Fruit fly (Drosophila melanogaster) whole organism, embryonic: ENCODE data around the gene eIF4E6.
A peak's percentile ranks its signal among the peaks of the same experiment; 100 is the strongest.

ENCODE experiments used
- Adf1 ChIP-seq: fragments of 200-800 bp; sonication (Bioruptor generic); IDR thresholded peaks from 2 replicates; pipeline ENCODE4 v1.3.6; 2022; ENCODE audit warnings: missing biosample characterization, missing genetic modification characterization
- B-H1 ChIP-seq: fragments of 200-800 bp; sonication (Bioruptor generic); IDR thresholded peaks from 3 replicates; pipeline ENCODE4 v1.3.6; 2022; ENCODE audit warnings: missing biosample characterization, missing genetic modification characterization
- CG12744 ChIP-seq: fragments of 200-800 bp; sonication (Bioruptor generic); optimal IDR thresholded peaks from 2 replicates; lab custom pipeline; 2016; ENCODE audit warnings: missing biosample characterization, missing genetic modification characterization
- CG1603 ChIP-seq: fragments of 200-800 bp; sonication (Bioruptor generic); optimal IDR thresholded peaks from 2 replicates; lab custom pipeline; 2019; ENCODE audit warnings: missing biosample characterization, mild to moderate bottlenecking, missing genetic modification characterization, moderate library complexity
- CG1792 ChIP-seq: fragments of 200-800 bp; sonication (Bioruptor generic); optimal IDR thresholded peaks from 2 replicates; lab custom pipeline; 2016; ENCODE audit warnings: missing biosample characterization, missing genetic modification characterization
- CG18764 ChIP-seq: fragments of 200-800 bp; sonication (Bioruptor generic); optimal IDR thresholded peaks from 3 replicates; lab custom pipeline; 2016; ENCODE audit warnings: missing biosample characterization, missing genetic modification characterization
- CG31224 ChIP-seq: fragments of 200-800 bp; sonication (Bioruptor generic); IDR thresholded peaks from 2 replicates; pipeline ENCODE4 v1.3.6; 2022; ENCODE audit warnings: missing biosample characterization, missing genetic modification characterization
- CG4282 ChIP-seq: fragments of 200-800 bp; sonication (Bioruptor generic); optimal IDR thresholded peaks from 2 replicates; lab custom pipeline; 2016; ENCODE audit warnings: missing biosample characterization, missing genetic modification characterization
- CG5245 ChIP-seq: fragments of 200-800 bp; sonication (Bioruptor generic); optimal IDR thresholded peaks from 3 replicates; lab custom pipeline; 2016; ENCODE audit warnings: missing biosample characterization, missing genetic modification characterization
- CG6654 ChIP-seq: fragments of 200-800 bp; sonication (Bioruptor generic); optimal IDR thresholded peaks from 2 replicates; lab custom pipeline; 2017; ENCODE audit warnings: missing biosample characterization, mild to moderate bottlenecking, missing genetic modification characterization
- CG6683 ChIP-seq: fragments of 200-800 bp; sonication (Bioruptor generic); optimal IDR thresholded peaks from 2 replicates; lab custom pipeline; 2017; ENCODE audit warnings: missing biosample characterization, mild to moderate bottlenecking, missing genetic modification characterization, missing genetic modification reagents
- CG7271 ChIP-seq: fragments of 200-800 bp; sonication (Bioruptor generic); optimal IDR thresholded peaks from 2 replicates; lab custom pipeline; 2018; ENCODE audit warnings: missing biosample characterization, mild to moderate bottlenecking, missing genetic modification characterization, moderate library complexity
- CG9797 ChIP-seq: fragments of 200-800 bp; sonication (Bioruptor generic); optimal IDR thresholded peaks from 3 replicates; lab custom pipeline; 2018; ENCODE audit warnings: missing biosample characterization, mild to moderate bottlenecking, missing genetic modification characterization
- CG9876 ChIP-seq: fragments of 200-800 bp; sonication (Bioruptor generic); optimal IDR thresholded peaks from 2 replicates; lab custom pipeline; 2016; ENCODE audit warnings: missing biosample characterization, missing genetic modification characterization
- CG9932 ChIP-seq: fragments of 200-800 bp; sonication (Bioruptor generic); IDR thresholded peaks from 2 replicates; pipeline ENCODE4 v1.3.6; 2022; ENCODE audit warnings: missing biosample characterization, missing genetic modification characterization
- D19B ChIP-seq: fragments of 200-800 bp; sonication (Bioruptor generic); optimal IDR thresholded peaks from 2 replicates; lab custom pipeline; 2017; ENCODE audit warnings: missing biosample characterization, mild to moderate bottlenecking, missing genetic modification characterization
- Doc2 ChIP-seq: fragments of 200-800 bp; sonication (Bioruptor generic); IDR thresholded peaks from 2 replicates; pipeline ENCODE4 v1.3.6; 2022; ENCODE audit warnings: missing biosample characterization, missing genetic modification characterization
- Ets65A ChIP-seq: fragments of 200-800 bp; sonication (Bioruptor generic); peaks from one replicate; lab custom pipeline; 2016; ENCODE audit warnings: missing biosample characterization, missing genetic modification characterization
- HLH3B ChIP-seq: fragments of 200-800 bp; sonication (Bioruptor generic); IDR thresholded peaks from 2 replicates; pipeline ENCODE4 v1.3.6; 2022; ENCODE audit warnings: missing biosample characterization, missing genetic modification characterization
- HLH4C ChIP-seq: fragments of 200-800 bp; sonication (Bioruptor generic); IDR thresholded peaks from 3 replicates; pipeline ENCODE4 v1.3.6; 2022; ENCODE audit warnings: missing biosample characterization, missing genetic modification characterization; ENCODE audit not compliant: partially characterized antibody
- Hmr ChIP-seq: fragments of 200-800 bp; sonication (Bioruptor generic); optimal IDR thresholded peaks from 3 replicates; lab custom pipeline; 2017; ENCODE audit warnings: mild to moderate bottlenecking, missing biosample characterization, missing genetic modification reagents, missing genetic modification characterization
- Hsf ChIP-seq: fragments of 200-800 bp; sonication (Bioruptor generic); optimal IDR thresholded peaks from 3 replicates; lab custom pipeline; 2016; ENCODE audit warnings: missing biosample characterization, missing genetic modification characterization
- MESR4 ChIP-seq: fragments of 200-800 bp; sonication (Bioruptor generic); optimal IDR thresholded peaks from 2 replicates; lab custom pipeline; 2018; ENCODE audit warnings: missing biosample characterization, mild to moderate bottlenecking, missing genetic modification characterization, moderate library complexity
- Med ChIP-seq: fragments of 200-800 bp; sonication (Bioruptor generic); peaks from one replicate; lab custom pipeline; 2016; ENCODE audit warnings: missing biosample characterization, missing genetic modification characterization, mild to moderate bottlenecking, inconsistent platforms, moderate library complexity
- NC2β ChIP-seq: fragments of 200-800 bp; sonication (Bioruptor generic); optimal IDR thresholded peaks from 2 replicates; lab custom pipeline; 2016; ENCODE audit warnings: missing biosample characterization, missing genetic modification characterization
- Sin3A ChIP-seq: fragments of >200 bp; optimal IDR thresholded peaks from 2 replicates; lab custom pipeline; 2018
- Taf1 ChIP-seq: fragments of 200-800 bp; sonication (Bioruptor generic); IDR thresholded peaks from 2 replicates; pipeline ENCODE4 v1.3.6; 2022; ENCODE audit warnings: missing biosample characterization, missing genetic modification characterization
- YL-1 ChIP-seq: fragments of 200-800 bp; sonication (Bioruptor generic); optimal IDR thresholded peaks from 3 replicates; lab custom pipeline; 2017; ENCODE audit warnings: missing biosample characterization, mild to moderate bottlenecking, missing genetic modification characterization
- aop ChIP-seq: fragments of 200-800 bp; sonication (Bioruptor generic); IDR thresholded peaks from 2 replicates; pipeline ENCODE4 v1.3.6; 2022; ENCODE audit warnings: missing biosample characterization, missing genetic modification characterization
- bcd ChIP-seq: fragments of 200-800 bp; sonication (Bioruptor generic); optimal IDR thresholded peaks from 2 replicates; lab custom pipeline; 2017; ENCODE audit warnings: missing biosample characterization, mild to moderate bottlenecking, missing genetic modification characterization
- bowl ChIP-seq: fragments of 200-800 bp; sonication (Bioruptor generic); IDR thresholded peaks from 2 replicates; pipeline ENCODE4 v1.3.6; 2022; ENCODE audit warnings: missing biosample characterization, missing genetic modification characterization
- chn ChIP-seq: fragments of 200-800 bp; sonication (Bioruptor generic); optimal IDR thresholded peaks from 2 replicates; lab custom pipeline; 2016; ENCODE audit warnings: missing biosample characterization, missing genetic modification characterization
- corto ChIP-seq: fragments of 200-800 bp; sonication (Bioruptor generic); optimal IDR thresholded peaks from 2 replicates; lab custom pipeline; 2016; ENCODE audit warnings: missing biosample characterization, mild to moderate bottlenecking, missing genetic modification characterization, moderate library complexity
- dpn ChIP-seq, 2 experiments: fragments of 200-800 bp; sonication (Bioruptor generic); optimal IDR thresholded peaks; 3 replicates each; lab custom pipeline; 2016; ENCODE audit warnings: missing biosample characterization in 2 of 2, missing genetic modification characterization in 2 of 2
- emc ChIP-seq: fragments of 200-800 bp; sonication (Bioruptor generic); optimal IDR thresholded peaks from 2 replicates; lab custom pipeline; 2016; ENCODE audit warnings: missing biosample characterization, missing genetic modification characterization
- ems ChIP-seq: fragments of 200-800 bp; sonication (Bioruptor generic); optimal IDR thresholded peaks from 3 replicates; lab custom pipeline; 2016; ENCODE audit warnings: missing biosample characterization, missing genetic modification characterization
- eve ChIP-seq, 2 experiments: fragments of >200 bp; optimal IDR thresholded peaks; 2 replicates each; lab custom pipeline; 2017; ENCODE audit warnings: missing biosample characterization in 2 of 2, missing genetic modification characterization in 2 of 2
- gem ChIP-seq: fragments of 200-800 bp; sonication (Bioruptor generic); optimal IDR thresholded peaks from 2 replicates; lab custom pipeline; 2019; ENCODE audit warnings: missing biosample characterization, mild to moderate bottlenecking, missing genetic modification characterization, moderate library complexity
- hb ChIP-seq: fragments of 200-800 bp; sonication (Bioruptor generic); IDR thresholded peaks from 3 replicates; pipeline ENCODE4 v1.3.6; 2022; ENCODE audit warnings: missing biosample characterization, missing genetic modification characterization; ENCODE audit not compliant: partially characterized antibody
- kni ChIP-seq: fragments of 200-800 bp; sonication (Bioruptor generic); optimal IDR thresholded peaks from 3 replicates; lab custom pipeline; 2017; ENCODE audit warnings: mild to moderate bottlenecking, missing biosample characterization, missing genetic modification reagents, missing genetic modification characterization
- p53 ChIP-seq: fragments of 200-800 bp; sonication (Bioruptor generic); optimal IDR thresholded peaks from 2 replicates; lab custom pipeline; 2016; ENCODE audit warnings: missing biosample characterization, missing genetic modification characterization
- pros ChIP-seq: fragments of 200-800 bp; sonication (Bioruptor generic); optimal IDR thresholded peaks from 3 replicates; lab custom pipeline; 2019; ENCODE audit warnings: missing biosample characterization, mild to moderate bottlenecking, missing genetic modification characterization, moderate library complexity
- psq ChIP-seq: fragments of 200-800 bp; sonication (Bioruptor generic); optimal IDR thresholded peaks from 2 replicates; lab custom pipeline; 2017; ENCODE audit warnings: missing biosample characterization, missing genetic modification characterization
- schlank ChIP-seq: fragments of 200-800 bp; sonication (Bioruptor generic); optimal IDR thresholded peaks from 2 replicates; lab custom pipeline; 2018; ENCODE audit warnings: missing biosample characterization, mild to moderate bottlenecking, missing genetic modification characterization
- sqz ChIP-seq: fragments of 200-800 bp; sonication (Bioruptor generic); optimal IDR thresholded peaks from 3 replicates; lab custom pipeline; 2018; ENCODE audit warnings: missing biosample characterization, mild to moderate bottlenecking, missing genetic modification characterization
- tap ChIP-seq: fragments of 200-800 bp; optimal IDR thresholded peaks from 3 replicates; lab custom pipeline; 2019; ENCODE audit warnings: missing biosample characterization, mild to moderate bottlenecking, missing genetic modification characterization, moderate library complexity
- tgo ChIP-seq: fragments of 200-800 bp; sonication (Bioruptor generic); IDR thresholded peaks from 3 replicates; pipeline ENCODE4 v1.3.6; 2022; ENCODE audit warnings: missing biosample characterization, missing genetic modification characterization
- trh ChIP-seq: fragments of 200-800 bp; sonication (Bioruptor generic); optimal IDR thresholded peaks from 2 replicates; lab custom pipeline; 2016; ENCODE audit warnings: missing biosample characterization, missing genetic modification characterization
- tup ChIP-seq: fragments of 200-800 bp; sonication (Bioruptor generic); optimal IDR thresholded peaks from 2 replicates; lab custom pipeline; 2016; ENCODE audit warnings: missing biosample characterization, mild to moderate bottlenecking, missing genetic modification characterization, moderate library complexity
- twi ChIP-seq: fragments of 200-800 bp; optimal IDR thresholded peaks from 2 replicates; lab custom pipeline; 2019; ENCODE audit warnings: missing biosample characterization, mild to moderate bottlenecking, missing genetic modification characterization, moderate library complexity
- vfl ChIP-seq: fragments of 200-800 bp; sonication (Bioruptor generic); optimal IDR thresholded peaks from 2 replicates; lab custom pipeline; 2016; ENCODE audit warnings: missing biosample characterization, missing genetic modification characterization

eIF4E6 gene

DNA sequence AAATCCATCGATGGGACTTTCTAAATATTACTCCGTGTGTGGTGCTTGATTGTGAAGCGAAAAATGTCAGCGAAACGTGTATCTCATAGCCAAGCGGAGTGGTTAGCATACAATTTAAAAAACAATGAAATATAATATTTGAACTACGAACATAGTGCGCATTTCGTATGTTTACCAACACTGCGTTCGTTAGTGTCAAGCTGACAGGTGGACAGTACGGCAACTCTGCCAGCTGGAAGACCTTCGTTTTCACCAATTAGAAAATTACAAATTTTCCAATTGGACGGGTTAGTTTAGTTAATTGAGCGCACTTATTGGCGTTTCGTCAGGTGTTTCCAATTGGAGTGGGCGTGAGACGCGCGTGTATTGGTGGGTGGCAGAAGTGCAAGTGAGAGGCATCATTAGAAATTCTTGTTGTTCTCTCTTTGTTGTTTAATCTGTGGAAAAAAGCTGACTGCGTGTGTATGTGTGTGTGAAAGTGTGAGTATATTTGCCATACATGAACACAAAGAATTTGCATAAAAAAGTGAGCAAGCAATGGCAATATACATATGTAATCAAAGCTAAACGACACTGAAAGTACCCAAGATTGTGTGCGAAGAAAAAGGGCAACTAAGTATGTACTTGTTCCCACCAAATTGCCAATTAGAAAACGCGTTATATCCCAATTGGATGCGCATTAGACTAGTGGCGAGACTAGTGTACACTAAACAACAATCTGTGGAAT, 12.9 kb upstream of the eIF4E6 start (continued):
- 0 out of 2 replicates have a peak, but pooled peaks have one; percentile 28 for TF ChIP-seq HLH3B (GFP tag; lab: Robert Waterston, UW)
- TF ChIP-seq bcd (GFP tag; lab: Kevin White, UChicago), result peak; percentile 7
- TF ChIP-seq CG12744 (GFP tag; lab: Kevin White, UChicago), result peak; percentile 48
- no peak for TF ChIP-seq schlank (tag; lab: Kevin White, UChicago)
- TF ChIP-seq gem, result peak; percentile 28
- TF ChIP-seq CG18764 (GFP tag; lab: Kevin White, UChicago), result no peak
- no peak for TF ChIP-seq Taf1 (GFP tag; lab: Robert Waterston, UW)
- no peak for TF ChIP-seq Hmr (GFP tag; lab: Kevin White, UChicago)
- TF ChIP-seq NC2β (GFP tag; lab: Kevin White, UChicago), result peak; percentile 24
- no peak for TF ChIP-seq trh (GFP tag; lab: Kevin White, UChicago)
- no peak for TF ChIP-seq CG31224 (GFP tag; lab: Robert Waterston, UW)
- TF ChIP-seq bowl (GFP tag; lab: Robert Waterston, UW), result no peak
- no peak for TF ChIP-seq Sin3A (lab: Kevin White, UChicago)
- no peak for TF ChIP-seq Doc2 (GFP tag; lab: Robert Waterston, UW)
- TF ChIP-seq CG9797 (GFP tag; lab: Kevin White, UChicago), result peak; percentile 13
- TF ChIP-seq hb (GFP tag; lab: Robert Waterston, UW), result no peak
- peak; percentile 90 for TF ChIP-seq Med (GFP tag; lab: Kevin White, UChicago)
- peak; percentile 45 for TF ChIP-seq YL-1 (GFP tag; lab: Kevin White, UChicago)
- TF ChIP-seq eve (GFP tag; optimal IDR thresholded peaks at IDR 0.05; lab: Kevin White, UChicago), result no peak
- TF ChIP-seq CG5245, result no peak
- peak; percentile 57 for TF ChIP-seq CG1603 (tag; lab: Kevin White, UChicago)
- no peak for TF ChIP-seq B-H1 (GFP tag; lab: Robert Waterston, UW)
- TF ChIP-seq CG6654, result no peak
- no peak for TF ChIP-seq kni (GFP tag; lab: Kevin White, UChicago)
- no peak for TF ChIP-seq twi (tag; lab: Kevin White, UChicago)
- TF ChIP-seq vfl, result peak; percentile 43
- TF ChIP-seq tap, result no peak
- peak; percentile 49 for TF ChIP-seq CG9932 (GFP tag; lab: Robert Waterston, UW)
- TF ChIP-seq CG4282 (GFP tag; lab: Kevin White, UChicago), result peak; percentile 23
- TF ChIP-seq Ets65A (GFP tag; lab: Kevin White, UChicago), result peak; percentile 15
- no peak for TF ChIP-seq HLH4C (GFP tag; lab: Robert Waterston, UW)
- TF ChIP-seq corto (GFP tag; lab: Kevin White, UChicago), result no peak
- TF ChIP-seq psq, result no peak
- peak; percentile 30 for TF ChIP-seq Hsf (GFP tag; lab: Kevin White, UChicago)
- peak; percentile 6 for TF ChIP-seq CG9876 (GFP tag; lab: Kevin White, UChicago)
- TF ChIP-seq CG6683 (GFP tag; lab: Kevin White, UChicago), result no peak
- no peak for TF ChIP-seq CG7271
- TF ChIP-seq aop (GFP tag; lab: Robert Waterston, UW), result no peak
- TF ChIP-seq sqz (GFP tag; lab: Kevin White, UChicago), result no peak
- no peak for TF ChIP-seq Adf1 (GFP tag; lab: Robert Waterston, UW)
- peak; percentile 66 for TF ChIP-seq chn
- TF ChIP-seq D19B (GFP tag; lab: Kevin White, UChicago), result no peak
- no peak for TF ChIP-seq pros (GFP tag; lab: Kevin White, UChicago)
- TF ChIP-seq tup (GFP tag; lab: Kevin White, UChicago), result peak; percentile 53
- no peak; the same call in 2 of the 3 replicates for TF ChIP-seq tgo (GFP tag; lab: Robert Waterston, UW)
- TF ChIP-seq ems (GFP tag; lab: Kevin White, UChicago), result peak; percentile 55
- peak; percentile 2 to 56 for TF ChIP-seq dpn (GFP tag; optimal IDR thresholded peaks at IDR 0.05; lab: Kevin White, UChicago)
- TF ChIP-seq CG1792, result no peak
- no peak for TF ChIP-seq emc (GFP tag; lab: Kevin White, UChicago)
- TF ChIP-seq MESR4 (GFP tag; lab: Kevin White, UChicago), result peak; percentile 26
- TF ChIP-seq p53 (GFP tag; lab: Kevin White, UChicago), result no peak
